Worm (Caenorhabditis elegans) whole organism, late embryonic: ENCODE data around the gene C05D12.5.

Experiments used
- C08G9.2 ChIP-seq: sonication (generic microtip); optimal IDR thresholded peaks from 2 replicates; lab custom pipeline; 2016; ENCODE audit warnings: mild to moderate bottlenecking, missing genetic modification characterization, moderate library complexity, missing compliant biosample characterization
- C38D4.7 ChIP-seq: fragments of 200-800 bp; sonication (Bioruptor generic); optimal IDR thresholded peaks from 2 replicates; lab custom pipeline; 2018; ENCODE audit warnings: mild to moderate bottlenecking, missing genetic modification characterization, moderate library complexity, missing compliant biosample characterization
- K02D7.2 ChIP-seq: sonication (generic microtip); optimal IDR thresholded peaks from 2 replicates; lab custom pipeline; 2017; ENCODE audit warnings: mild to moderate bottlenecking, missing genetic modification characterization, missing compliant biosample characterization
- K09A11.1 ChIP-seq: sonication (generic microtip); optimal IDR thresholded peaks from 2 replicates; lab custom pipeline; 2017; ENCODE audit warnings: antibody characterized with exemption, mild to moderate bottlenecking, missing genetic modification characterization, missing compliant biosample characterization; ENCODE audit not compliant: insufficient read depth
- T23F11.4 ChIP-seq: fragments of 200-800 bp; sonication (Bioruptor generic); optimal IDR thresholded peaks from 2 replicates; lab custom pipeline; 2018; ENCODE audit warnings: mild to moderate bottlenecking, missing genetic modification characterization, missing compliant biosample characterization
- ahr-1 ChIP-seq: sonication (generic microtip); optimal IDR thresholded peaks from 2 replicates; lab custom pipeline; 2016; ENCODE audit warnings: missing genetic modification characterization, missing compliant biosample characterization
- ama-1 ChIP-seq: fragments of 150-350 bp; optimal IDR thresholded peaks from 2 replicates; lab custom pipeline; 2014
- ceh-14 ChIP-seq: sonication (generic microtip); optimal IDR thresholded peaks from 2 replicates; lab custom pipeline; 2016; ENCODE audit warnings: missing genotype, missing genetic modification characterization, missing compliant biosample characterization
- ceh-18 ChIP-seq: sonication (generic microtip); optimal IDR thresholded peaks from 2 replicates; lab custom pipeline; 2016; ENCODE audit warnings: missing genetic modification characterization, missing compliant biosample characterization
- ceh-2 ChIP-seq: sonication (generic microtip); optimal IDR thresholded peaks from 2 replicates; lab custom pipeline; 2016; ENCODE audit warnings: missing genotype, missing genetic modification characterization, missing compliant biosample characterization
- ceh-22 ChIP-seq: sonication (generic microtip); optimal IDR thresholded peaks from 2 replicates; lab custom pipeline; 2017; ENCODE audit warnings: missing biosample characterization, missing genetic modification characterization
- ceh-24 ChIP-seq: sonication (generic microtip); optimal IDR thresholded peaks from 2 replicates; lab custom pipeline; 2016; ENCODE audit warnings: mild to moderate bottlenecking, missing genetic modification characterization, missing compliant biosample characterization
- ceh-34 ChIP-seq: sonication (generic microtip); optimal IDR thresholded peaks from 2 replicates; lab custom pipeline; 2016; ENCODE audit warnings: mild to moderate bottlenecking, missing genetic modification characterization, missing compliant biosample characterization
- ceh-45 ChIP-seq: fragments of 200-800 bp; sonication (Bioruptor generic); IDR thresholded peaks from 2 replicates; pipeline ENCODE4 v1.3.6; 2022; ENCODE audit warnings: missing genetic modification reagents, missing genetic modification characterization, missing compliant biosample characterization
- ceh-48 ChIP-seq: sonication (generic microtip); optimal IDR thresholded peaks from 2 replicates; lab custom pipeline; 2016; ENCODE audit warnings: missing genetic modification characterization, inconsistent platforms, missing compliant biosample characterization
- che-1 ChIP-seq: sonication (generic microtip); optimal IDR thresholded peaks from 2 replicates; lab custom pipeline; 2016; ENCODE audit warnings: mild to moderate bottlenecking, missing genetic modification characterization, missing compliant biosample characterization
- dmd-4 ChIP-seq: sonication (generic microtip); optimal IDR thresholded peaks from 2 replicates; lab custom pipeline; 2016; ENCODE audit warnings: borderline replicate concordance, missing genetic modification characterization, missing compliant biosample characterization
- dve-1 ChIP-seq: sonication (generic microtip); optimal IDR thresholded peaks from 2 replicates; lab custom pipeline; 2017; ENCODE audit warnings: antibody characterized with exemption, mild to moderate bottlenecking, missing genetic modification characterization, missing compliant biosample characterization
- elt-2 ChIP-seq: sonication (generic microtip); optimal IDR thresholded peaks from 2 replicates; lab custom pipeline; 2016; ENCODE audit warnings: missing genetic modification reagents, missing genetic modification characterization, missing compliant biosample characterization
- elt-4 ChIP-seq: sonication (generic microtip); optimal IDR thresholded peaks from 2 replicates; lab custom pipeline; 2016; ENCODE audit warnings: missing genetic modification characterization, missing compliant biosample characterization
- ets-4 ChIP-seq: sonication (generic microtip); optimal IDR thresholded peaks from 2 replicates; lab custom pipeline; 2016; ENCODE audit warnings: missing genetic modification characterization, missing compliant biosample characterization
- eyg-1 ChIP-seq: sonication (generic microtip); optimal IDR thresholded peaks from 2 replicates; lab custom pipeline; 2016; ENCODE audit warnings: missing genotype, missing genetic modification characterization, missing compliant biosample characterization
- fax-1 ChIP-seq: sonication (generic microtip); optimal IDR thresholded peaks from 2 replicates; lab custom pipeline; 2016; ENCODE audit warnings: missing genotype, missing genetic modification characterization, missing compliant biosample characterization
- fkh-10 ChIP-seq: fragments of 150-350 bp; optimal IDR thresholded peaks from 2 replicates; lab custom pipeline; 2014; ENCODE audit warnings: missing biosample characterization, missing genetic modification reagents, missing genetic modification characterization
- fkh-6 ChIP-seq: sonication (generic microtip); optimal IDR thresholded peaks from 2 replicates; lab custom pipeline; 2016; ENCODE audit warnings: missing genetic modification characterization, missing compliant biosample characterization
- hlh-15 ChIP-seq: sonication (generic microtip); optimal IDR thresholded peaks from 2 replicates; lab custom pipeline; 2016; ENCODE audit warnings: missing genetic modification characterization, missing compliant biosample characterization
- hlh-6 ChIP-seq: sonication (generic microtip); optimal IDR thresholded peaks from 2 replicates; lab custom pipeline; 2016; ENCODE audit warnings: missing genotype, missing genetic modification characterization, missing compliant biosample characterization
- hlh-8 ChIP-seq: sonication (generic microtip); optimal IDR thresholded peaks from 2 replicates; lab custom pipeline; 2016; ENCODE audit warnings: missing genotype, missing genetic modification characterization, missing compliant biosample characterization
- lin-11 ChIP-seq: fragments of 200-800 bp; sonication (Bioruptor generic); optimal IDR thresholded peaks from 2 replicates; lab custom pipeline; 2018; ENCODE audit warnings: mild to moderate bottlenecking, missing genetic modification characterization, missing compliant biosample characterization
- mec-3 ChIP-seq: sonication (generic microtip); optimal IDR thresholded peaks from 2 replicates; lab custom pipeline; 2016; ENCODE audit warnings: borderline replicate concordance, missing genetic modification characterization, missing compliant biosample characterization
- nfya-1 ChIP-seq: sonication (generic microtip); optimal IDR thresholded peaks from 2 replicates; lab custom pipeline; 2017; ENCODE audit warnings: missing genetic modification characterization, mild to moderate bottlenecking, missing compliant biosample characterization, antibody characterized with exemption, moderate library complexity
- nhr-11 ChIP-seq: fragments of 150-350 bp; optimal IDR thresholded peaks from 2 replicates; lab custom pipeline; 2014; ENCODE audit warnings: missing biosample characterization, missing genetic modification characterization
- npax-4 ChIP-seq: sonication (generic microtip); optimal IDR thresholded peaks from 2 replicates; lab custom pipeline; 2016; ENCODE audit warnings: missing genetic modification characterization, missing compliant biosample characterization
- pax-1 ChIP-seq: fragments of 150-350 bp; optimal IDR thresholded peaks from 2 replicates; lab custom pipeline; 2014; ENCODE audit warnings: missing biosample characterization, missing genetic modification characterization
- pha-2 ChIP-seq: sonication (generic microtip); optimal IDR thresholded peaks from 2 replicates; lab custom pipeline; 2017; ENCODE audit warnings: mild to moderate bottlenecking, missing genetic modification characterization, missing compliant biosample characterization
- pqm-1 ChIP-seq: sonication (generic microtip); optimal IDR thresholded peaks from 2 replicates; lab custom pipeline; 2016; ENCODE audit warnings: missing genetic modification characterization, missing compliant biosample characterization
- ref-2 ChIP-seq: sonication (generic microtip); optimal IDR thresholded peaks from 2 replicates; lab custom pipeline; 2016; ENCODE audit warnings: missing genetic modification characterization, missing compliant biosample characterization
- rnt-1 ChIP-seq: sonication (generic microtip); optimal IDR thresholded peaks from 2 replicates; lab custom pipeline; 2016; ENCODE audit warnings: missing genetic modification characterization, missing compliant biosample characterization
- syd-9 ChIP-seq: sonication (generic microtip); optimal IDR thresholded peaks from 2 replicates; lab custom pipeline; 2016; ENCODE audit warnings: mild to moderate bottlenecking, missing genetic modification characterization, moderate library complexity, missing compliant biosample characterization
- tbx-7 ChIP-seq: sonication (generic microtip); optimal IDR thresholded peaks from 2 replicates; lab custom pipeline; 2016; ENCODE audit warnings: missing genotype, missing genetic modification characterization, missing compliant biosample characterization
- ttx-3 ChIP-seq: sonication (generic microtip); optimal IDR thresholded peaks from 2 replicates; lab custom pipeline; 2016; ENCODE audit warnings: missing genetic modification reagents, missing genetic modification characterization, missing compliant biosample characterization
- unc-55 ChIP-seq: sonication (generic microtip); optimal IDR thresholded peaks from 2 replicates; lab custom pipeline; 2017; ENCODE audit warnings: missing biosample characterization, missing genetic modification reagents, missing genetic modification characterization
- zip-5 ChIP-seq: sonication (generic microtip); optimal IDR thresholded peaks from 2 replicates; lab custom pipeline; 2016; ENCODE audit warnings: missing genetic modification characterization, missing compliant biosample characterization

The C05D12.5 gene

DNA sequence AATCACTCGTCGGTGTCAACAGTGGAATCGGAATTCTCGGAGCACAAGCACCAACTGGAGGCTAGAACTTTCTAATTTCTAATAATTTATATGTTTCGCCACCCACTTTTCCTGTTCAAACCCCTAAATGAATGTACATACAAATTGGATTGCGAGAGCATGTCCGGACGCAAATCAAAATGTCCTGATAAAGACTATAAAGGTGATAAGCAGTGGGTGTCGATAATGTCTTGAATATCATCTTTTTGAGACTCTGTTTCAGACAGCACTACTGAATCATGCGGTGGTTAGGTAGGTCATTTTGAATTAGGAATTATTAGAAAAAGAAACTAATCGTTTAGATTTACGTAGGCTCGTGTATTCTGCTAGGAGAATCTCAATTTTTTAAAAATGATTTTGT lies 14.7 kb downstream of the C05D12.5 start, which contains the start of gene W02B12.1:
W02B12.1 (plus strand) TSS at position 269 of the 400 bp plus-strand sequence.
- TF ChIP-seq elt-2 (tag; lab: Kevin White, UChicago) (peak; percentile 40), unc-55 (no peak)
- TF ChIP-seq, all 69 proteins: peak for 1

DNA sequence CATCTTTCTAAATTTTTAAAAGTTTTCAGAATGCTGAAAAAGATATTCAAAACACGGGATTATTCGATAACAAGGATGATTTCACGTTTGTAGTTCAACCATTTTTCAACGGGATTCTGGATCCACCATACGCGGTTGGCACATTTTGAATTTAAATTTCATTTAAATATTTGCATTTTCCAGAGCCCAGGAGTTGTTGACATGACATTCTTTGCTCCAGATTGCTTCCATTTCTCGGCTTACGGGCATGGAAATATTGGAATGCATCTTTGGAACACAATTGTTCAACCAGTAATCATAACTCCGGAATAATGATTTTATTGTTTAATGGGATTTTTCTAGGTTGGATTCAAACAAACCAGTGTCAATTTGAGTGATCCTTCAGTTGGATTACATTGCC lies 16.8 kb downstream of the C05D12.5 start:
- TF ChIP-seq dve-1 (tag; lab: Kevin White, UChicago): no peak
- no peak for TF ChIP-seq npax-4
- TF ChIP-seq ceh-14: no peak
- no peak for TF ChIP-seq K09A11.1 (tag; lab: Kevin White, UChicago)
- TF ChIP-seq dmd-4 (tag; lab: Kevin White, UChicago): no peak
- TF ChIP-seq ceh-45 (GFP tag; lab: Robert Waterston, UW): no peak
- TF ChIP-seq elt-4 (tag; lab: Kevin White, UChicago): no peak
- TF ChIP-seq ceh-22 (tag; lab: Kevin White, UChicago): no peak
- TF ChIP-seq fkh-6: no peak
- TF ChIP-seq mec-3 (tag; lab: Kevin White, UChicago): no peak
- no peak for TF ChIP-seq nfya-1 (tag; lab: Kevin White, UChicago)
- TF ChIP-seq rnt-1 (tag; lab: Kevin White, UChicago): no peak

DNA sequence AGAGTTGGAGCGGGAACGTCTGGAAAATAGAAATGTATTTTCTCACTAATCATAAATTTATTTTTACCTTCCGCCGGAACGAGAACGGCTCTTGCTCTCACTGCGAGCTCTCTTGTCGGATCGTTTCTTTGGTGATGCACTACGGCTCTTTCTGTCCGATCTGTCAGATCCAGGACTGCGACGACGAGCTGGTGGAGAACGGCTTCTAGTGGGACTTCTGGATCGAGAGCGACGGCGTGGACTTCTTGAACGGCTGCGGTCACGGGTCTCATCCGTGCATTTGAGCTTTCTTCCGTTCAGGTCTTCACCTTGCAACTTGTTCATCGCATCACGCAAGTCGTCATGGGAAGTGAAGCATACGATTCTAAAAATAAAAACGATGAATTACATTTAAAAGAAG lies 17.7 kb downstream of the C05D12.5 start:
- TF ChIP-seq ttx-3 (tag; lab: Kevin White, UChicago) (no peak), fkh-6 (no peak), elt-2 (tag; lab: Kevin White, UChicago) (no peak), pha-2 (tag; lab: Kevin White, UChicago) (no peak), K02D7.2 (tag; lab: Kevin White, UChicago) (no peak), hlh-15 (tag; lab: Kevin White, UChicago) (no peak), C08G9.2 (tag; lab: Kevin White, UChicago) (no peak), ets-4 (tag; lab: Kevin White, UChicago) (no peak), C38D4.7 (no peak), hlh-8 (tag; lab: Kevin White, UChicago) (no peak)
- TF ChIP-seq, all 69 proteins: peak for 0

DNA sequence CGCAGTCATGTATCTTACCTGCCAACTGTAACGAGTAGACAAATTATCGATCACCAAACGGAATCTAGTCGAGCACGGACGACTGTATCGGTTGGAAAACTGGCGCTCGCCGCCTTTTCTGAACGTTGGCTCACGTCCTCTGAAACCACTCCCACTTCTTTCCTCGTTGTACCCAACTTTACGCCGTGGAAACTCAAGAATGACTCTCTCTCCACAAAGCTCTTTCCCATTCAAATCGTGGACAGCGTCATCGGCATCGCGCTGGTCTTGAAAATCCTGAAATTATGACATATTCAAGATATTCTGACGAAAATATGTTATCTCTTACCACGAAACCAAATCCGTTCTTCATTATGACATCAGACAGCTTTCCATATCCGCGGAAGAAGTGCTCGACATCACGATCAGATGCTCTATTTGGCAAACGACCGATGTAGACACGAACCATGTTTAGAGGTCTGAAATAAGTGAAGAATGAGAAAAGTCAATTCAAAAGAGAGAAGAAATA lies 18.5 kb downstream of the C05D12.5 start, which contains the start of gene rsp-2:
rsp-2 (minus strand) TSS at position 458 of the 508 bp plus-strand sequence.
- no peak for TF ChIP-seq T23F11.4 (GFP tag; lab: Kevin White, UChicago)
- TF ChIP-seq mec-3 (tag; lab: Kevin White, UChicago): no peak
- TF ChIP-seq fkh-10 (GFP tag; lab: Kevin White, UChicago): no peak
- TF ChIP-seq elt-2 (tag; lab: Kevin White, UChicago): no peak
- TF ChIP-seq ceh-48: no peak
- TF ChIP-seq ceh-34 (tag; lab: Kevin White, UChicago): no peak
- TF ChIP-seq hlh-8 (tag; lab: Kevin White, UChicago): no peak
- TF ChIP-seq hlh-15 (tag; lab: Kevin White, UChicago): no peak
- no peak for TF ChIP-seq C08G9.2 (tag; lab: Kevin White, UChicago)
- TF ChIP-seq zip-5 (tag; lab: Kevin White, UChicago): no peak

DNA sequence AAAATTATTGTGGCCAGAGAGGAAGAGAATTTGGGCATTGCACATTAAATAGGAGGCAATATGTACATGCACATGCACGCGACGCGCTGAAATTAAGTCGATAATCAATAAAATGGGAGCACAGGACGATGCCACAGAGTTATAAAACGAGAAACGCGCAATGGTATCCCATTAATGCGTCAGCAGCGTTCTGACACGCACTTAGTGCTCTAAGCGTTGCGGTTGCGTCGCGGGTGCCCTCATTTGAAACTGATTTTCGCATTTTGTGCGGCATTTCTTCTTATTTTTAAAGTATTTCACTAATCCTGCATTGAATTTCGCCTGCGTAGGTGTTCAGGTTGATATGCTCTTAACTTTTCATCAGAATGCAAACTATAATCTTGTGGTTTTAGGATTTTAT lies 19.0 kb downstream of the C05D12.5 start, which contains the start of gene rsp-1:
rsp-1 (plus strand) TSS at position 338 of the 400 bp plus-strand sequence.
- peak; percentile 6 for TF ChIP-seq che-1 (tag; lab: Kevin White, UChicago)
- TF ChIP-seq eyg-1: no peak
- TF ChIP-seq tbx-7: no peak
- no peak for TF ChIP-seq pqm-1 (tag; lab: Kevin White, UChicago)
- no peak for TF ChIP-seq ahr-1 (tag; lab: Kevin White, UChicago)
- TF ChIP-seq hlh-15 (tag; lab: Kevin White, UChicago): no peak
- TF ChIP-seq ets-4 (tag; lab: Kevin White, UChicago): peak; percentile 18
- TF ChIP-seq zip-5 (tag; lab: Kevin White, UChicago): no peak
- peak; percentile 67 for TF ChIP-seq dve-1 (tag; lab: Kevin White, UChicago)
- TF ChIP-seq ama-1 (lab: Kevin White, UChicago): no peak
- TF ChIP-seq ceh-18 (tag; lab: Kevin White, UChicago): peak; percentile 77
- peak; percentile 69 for TF ChIP-seq ref-2 (tag; lab: Kevin White, UChicago)
- TF ChIP-seq nhr-11 (tag; lab: Kevin White, UChicago): no peak
- TF ChIP-seq C08G9.2 (tag; lab: Kevin White, UChicago): peak; percentile 19
- TF ChIP-seq syd-9 (tag; lab: Kevin White, UChicago): peak; percentile 45
- TF ChIP-seq ceh-22 (tag; lab: Kevin White, UChicago): no peak
- peak; percentile 43 for TF ChIP-seq ceh-2 (tag; lab: Kevin White, UChicago)
- TF ChIP-seq pha-2 (tag; lab: Kevin White, UChicago): peak; percentile 33
- TF ChIP-seq ceh-24 (tag; lab: Kevin White, UChicago): no peak
- no peak for TF ChIP-seq hlh-6
- TF ChIP-seq pax-1 (tag; lab: Kevin White, UChicago): no peak
- no peak for TF ChIP-seq elt-4 (tag; lab: Kevin White, UChicago)
- peak; percentile 33 for TF ChIP-seq fkh-6
- TF ChIP-seq lin-11: no peak
- TF ChIP-seq fax-1: peak; percentile 38
